Fruit fly (Drosophila melanogaster): ENCODE results near the gene CG2685.

Gene CG2685

dm6 chrX:2740084-2740483 is 26.3 kb upstream of the CG2685 start, which contains the start of gene kirre:
Gene kirre (plus strand): TSS chrX:2740384.
- TF ChIP-seq lola (GFP tag; optimal IDR thresholded peaks at IDR 0.05) (no peak), Hnf4 (GFP tag; optimal IDR thresholded peaks at IDR 0.05) (no peak), br (GFP tag; optimal IDR thresholded peaks at IDR 0.05) (no peak), h (GFP tag; optimal IDR thresholded peaks at IDR 0.05) (no peak), Myc (optimal IDR thresholded peaks at IDR 0.05) (no peak), Jra (GFP tag; optimal IDR thresholded peaks at IDR 0.05) (no peak), CG9705 (GFP tag; optimal IDR thresholded peaks at IDR 0.05) (no peak), Dif (GFP tag; optimal IDR thresholded peaks at IDR 0.05; ENCODE audit: partially characterized antibody) (no peak), rgr (GFP tag; optimal IDR thresholded peaks at IDR 0.05) (no peak), GATAd (GFP tag; optimal IDR thresholded peaks at IDR 0.05) (no peak), Hr83 (GFP tag; optimal IDR thresholded peaks at IDR 0.05; ENCODE audit: poor library complexity, severe bottlenecking) (no peak), CrebA (GFP tag; optimal IDR thresholded peaks at IDR 0.05; ENCODE audit: borderline replicate concordance) (no peak)

DNA sequence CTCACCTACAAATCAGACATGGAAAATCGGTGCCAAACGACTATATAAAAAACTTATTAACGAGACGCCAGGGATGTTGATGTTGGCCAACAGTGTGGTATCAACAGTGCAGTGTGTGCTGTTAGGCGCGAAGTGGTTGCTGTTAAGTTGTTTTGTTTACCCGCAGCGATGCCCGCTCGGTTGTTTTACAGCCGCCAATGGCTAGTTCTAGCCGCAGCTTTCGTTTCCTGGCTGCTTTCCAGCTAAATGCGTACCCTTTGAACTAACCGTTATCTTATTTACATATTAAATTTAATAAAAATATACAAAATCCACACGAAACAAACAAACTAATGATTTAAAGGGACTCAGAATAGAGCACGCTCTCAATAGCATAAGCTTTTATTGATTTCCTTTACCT is 24.9 kb upstream of the CG2685 start, which contains the start of gene crm:
Gene crm (minus strand): TSS at position 111 of the 400 bp plus-strand sequence.
- peak; percentile 39 for TF ChIP-seq woc (GFP tag; optimal IDR thresholded peaks at IDR 0.05)
- TF ChIP-seq N (GFP tag; optimal IDR thresholded peaks at IDR 0.05) = no peak
- TF ChIP-seq CG32264 (GFP tag; optimal IDR thresholded peaks at IDR 0.05) = no peak
- TF ChIP-seq ey (GFP tag; optimal IDR thresholded peaks at IDR 0.05) = no peak
- peak; percentile 94 for TF ChIP-seq Myc (optimal IDR thresholded peaks at IDR 0.05)
- no peak for TF ChIP-seq Rel (GFP tag; optimal IDR thresholded peaks at IDR 0.05)
- TF ChIP-seq Rel (tag; optimal IDR thresholded peaks at IDR 0.05) = peak; percentile 5
- no peak for TF ChIP-seq foxo (GFP tag; optimal IDR thresholded peaks at IDR 0.05)

DNA sequence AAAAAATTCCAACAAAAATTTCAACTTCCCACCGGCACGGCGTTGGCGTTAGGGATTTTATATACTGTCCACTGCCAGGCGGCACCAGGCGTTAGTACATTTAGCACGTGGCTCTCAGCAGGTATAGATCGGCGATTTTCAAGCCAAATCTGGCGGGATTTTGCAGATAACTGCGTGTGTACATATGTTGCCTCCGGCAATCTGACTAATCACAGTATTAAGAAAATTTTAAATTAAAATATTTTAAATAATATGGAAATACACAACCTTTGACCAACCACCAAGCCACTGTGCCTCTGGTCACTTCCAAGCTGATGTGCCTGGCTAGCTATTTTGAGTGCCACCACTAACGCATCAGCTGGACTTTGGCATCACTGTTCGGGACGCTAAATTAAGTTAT is 18.4 kb upstream of the CG2685 start, which contains the start of the genes ttm50 and CG2712:
Gene ttm50 (minus strand): TSS at position 64 of the 400 bp plus-strand sequence.
Gene CG2712 (plus strand): TSS at position 343 of the 400 bp plus-strand sequence.
- TF ChIP-seq jim (GFP tag; optimal IDR thresholded peaks at IDR 0.05) (no peak), Dif (GFP tag; optimal IDR thresholded peaks at IDR 0.05; ENCODE audit: partially characterized antibody) (no peak), sage (GFP tag; optimal IDR thresholded peaks at IDR 0.05) (no peak), ey (GFP tag; optimal IDR thresholded peaks at IDR 0.05) (peak; percentile 17), foxo (GFP tag; optimal IDR thresholded peaks at IDR 0.05) (no peak), fru (GFP tag; optimal IDR thresholded peaks at IDR 0.05) (no peak), dmrt93B (GFP tag; optimal IDR thresholded peaks at IDR 0.05) (no peak), br (GFP tag; optimal IDR thresholded peaks at IDR 0.05) (no peak), usp (GFP tag; optimal IDR thresholded peaks at IDR 0.05) (no peak), rgr (GFP tag; optimal IDR thresholded peaks at IDR 0.05) (no peak), GATAd (GFP tag; optimal IDR thresholded peaks at IDR 0.05) (no peak), OdsH (GFP tag; optimal IDR thresholded peaks at IDR 0.05) (peak; percentile 12), N (GFP tag; optimal IDR thresholded peaks at IDR 0.05) (no peak), Rel (GFP tag; optimal IDR thresholded peaks at IDR 0.05) (no peak), Rel (tag; optimal IDR thresholded peaks at IDR 0.05) (no peak), pan (optimal IDR thresholded peaks at IDR 0.05) (no peak), Hr83 (GFP tag; optimal IDR thresholded peaks at IDR 0.05; ENCODE audit: poor library complexity, severe bottlenecking) (no peak), CrebA (GFP tag; optimal IDR thresholded peaks at IDR 0.05; ENCODE audit: borderline replicate concordance) (no peak), lola (GFP tag; optimal IDR thresholded peaks at IDR 0.05) (no peak), dl (GFP tag; optimal IDR thresholded peaks at IDR 0.05; ENCODE audit: insufficient read depth in 1 of 2, partially characterized antibody in 2 of 2) (no peak), CG9705 (GFP tag; optimal IDR thresholded peaks at IDR 0.05) (peak; percentile 65), HLH106 (tag; optimal IDR thresholded peaks at IDR 0.05) (peak; percentile 79), psq (GFP tag; optimal IDR thresholded peaks at IDR 0.05) (peak; percentile 22), h (GFP tag; optimal IDR thresholded peaks at IDR 0.05) (no peak), Hr78 (GFP tag; optimal IDR thresholded peaks at IDR 0.05) (no peak), woc (GFP tag; optimal IDR thresholded peaks at IDR 0.05) (peak; percentile 78), Hnf4 (GFP tag; optimal IDR thresholded peaks at IDR 0.05) (no peak), Dfd (GFP tag; optimal IDR thresholded peaks at IDR 0.05) (no peak), Myc (optimal IDR thresholded peaks at IDR 0.05) (peak; percentile 99), Sp1 (GFP tag; optimal IDR thresholded peaks at IDR 0.05) (peak; percentile 65), dsf (GFP tag; optimal IDR thresholded peaks at IDR 0.05; ENCODE audit: borderline replicate concordance) (no peak), tai (GFP tag; optimal IDR thresholded peaks at IDR 0.05) (no peak), CG32264 (GFP tag; optimal IDR thresholded peaks at IDR 0.05) (no peak), Mio (GFP tag; optimal IDR thresholded peaks at IDR 0.05) (no peak), brk (GFP tag; optimal IDR thresholded peaks at IDR 0.05) (no peak), sv (GFP tag; optimal IDR thresholded peaks at IDR 0.05) (peak; percentile 46), Abd-B (GFP tag; optimal IDR thresholded peaks at IDR 0.05) (no peak), Jra (GFP tag; optimal IDR thresholded peaks at IDR 0.05) (no peak), Vsx2 (GFP tag; optimal IDR thresholded peaks at IDR 0.05; ENCODE audit: partially characterized antibody) (no peak)

All from whole organism, wandering third instar larva.